Worm (Caenorhabditis elegans) whole organism, L4 larva: ENCODE measurements around the gene rict-1.

Source experiments
- snpc-4 ChIP-seq: fragments of 150-350 bp; optimal IDR thresholded peaks from 2 replicates; lab custom pipeline; 2014; ENCODE audit warnings: missing biosample characterization, missing genetic modification characterization
- unc-62 ChIP-seq, 3 experiments: fragments of 150-350 bp in 1 of 3; sonication (generic microtip); optimal IDR thresholded peaks in 2 of 3; peaks in 1 of 3; 1 replicate in 1 of 3; 2 replicates in 2 of 3; lab custom pipeline; 2014 to 2017; ENCODE audit warnings: missing biosample characterization in 3 of 3, missing genetic modification characterization in 3 of 3, missing genetic modification reagents in 3 of 3, missing genotype in 1 of 3

DNA sequence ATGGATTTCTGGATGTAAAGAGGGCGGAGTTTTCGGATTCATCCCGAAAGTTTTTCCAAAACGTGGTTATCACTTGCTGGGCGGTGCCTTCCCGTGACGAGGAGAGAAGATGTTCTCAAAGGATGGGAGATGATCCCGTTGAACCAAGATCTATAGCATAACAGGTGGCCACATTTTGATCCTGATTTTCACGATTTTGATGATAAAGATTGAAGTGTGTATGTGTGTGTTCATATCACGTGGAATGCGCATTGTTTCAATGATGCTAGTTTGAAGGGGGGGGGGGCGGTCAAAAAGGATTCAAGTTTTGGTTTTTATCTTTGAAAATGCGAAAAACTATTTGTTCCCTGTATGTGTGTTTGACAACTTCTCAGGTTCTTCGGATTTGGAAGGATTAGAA, 28.6 kb upstream of the rict-1 start, which contains the start of gene mltn-1:
- TF ChIP-seq snpc-4 (tag; lab: Kevin White, UChicago) (no peak), unc-62 (GFP tag; optimal IDR thresholded peaks at IDR 0.05 in 1 of 2; lab: Kevin White, UChicago) (no peak), unc-62 (tag; optimal IDR thresholded peaks at IDR 0.05; lab: Kevin White, UChicago) (no peak)
